Fruit fly (Drosophila melanogaster) whole organism, embryonic: Measurements from ENCODE around the gene FIG4.

Source experiments
- Antp ChIP-seq: fragments of 200-800 bp; sonication (Bioruptor generic); optimal IDR thresholded peaks from 3 replicates; lab custom pipeline; 2016; ENCODE audit warnings: missing biosample characterization, missing genetic modification characterization
- B-H1 ChIP-seq: fragments of 200-800 bp; sonication (Bioruptor generic); IDR thresholded peaks from 3 replicates; pipeline ENCODE4 v1.3.6; 2022; ENCODE audit warnings: missing biosample characterization, missing genetic modification characterization
- Bgb ChIP-seq: fragments of 200-800 bp; sonication (Bioruptor generic); IDR thresholded peaks from 2 replicates; pipeline ENCODE4 v1.3.6; 2022; ENCODE audit warnings: missing biosample characterization, missing genetic modification characterization; ENCODE audit not compliant: partially characterized antibody
- CG10366 ChIP-seq: fragments of 200-800 bp; sonication (Bioruptor generic); IDR thresholded peaks from 2 replicates; pipeline ENCODE4 v1.3.6; 2022; ENCODE audit warnings: missing biosample characterization, missing genetic modification characterization
- CG11247 ChIP-seq: fragments of 200-800 bp; sonication (Bioruptor generic); IDR thresholded peaks from 2 replicates; pipeline ENCODE4 v1.3.6; 2022; ENCODE audit warnings: missing biosample characterization, missing genetic modification characterization
- CG13123 ChIP-seq: fragments of 200-800 bp; sonication (Bioruptor generic); optimal IDR thresholded peaks from 2 replicates; lab custom pipeline; 2016; ENCODE audit warnings: missing biosample characterization, missing genetic modification characterization
- CG13296 ChIP-seq: fragments of 200-800 bp; sonication (Bioruptor generic); optimal IDR thresholded peaks from 3 replicates; lab custom pipeline; 2018; ENCODE audit warnings: missing biosample characterization, mild to moderate bottlenecking, missing genetic modification characterization
- CG15073 ChIP-seq: fragments of 200-800 bp; sonication (Bioruptor generic); optimal IDR thresholded peaks from 2 replicates; lab custom pipeline; 2016; ENCODE audit warnings: missing biosample characterization, missing genetic modification characterization
- CG1529 ChIP-seq: fragments of 200-800 bp; sonication (Bioruptor generic); optimal IDR thresholded peaks from 3 replicates; lab custom pipeline; 2018; ENCODE audit warnings: missing biosample characterization, missing genetic modification characterization
- CG1602 ChIP-seq: fragments of 200-800 bp; sonication (Bioruptor generic); optimal IDR thresholded peaks from 3 replicates; lab custom pipeline; 2016; ENCODE audit warnings: missing biosample characterization, missing genetic modification characterization
- CG17186 ChIP-seq: fragments of 200-800 bp; sonication (Bioruptor generic); optimal IDR thresholded peaks from 3 replicates; lab custom pipeline; 2017; ENCODE audit warnings: missing biosample characterization, missing genetic modification reagents, missing genetic modification characterization
- CG17568 ChIP-seq: fragments of 200-800 bp; sonication (Bioruptor generic); optimal IDR thresholded peaks from 2 replicates; lab custom pipeline; 2018; ENCODE audit warnings: missing biosample characterization, mild to moderate bottlenecking, missing genetic modification characterization, moderate library complexity
- CG18619 ChIP-seq: fragments of 200-800 bp; sonication (Bioruptor generic); optimal IDR thresholded peaks from 3 replicates; lab custom pipeline; 2017; ENCODE audit warnings: missing biosample characterization, mild to moderate bottlenecking, missing genetic modification characterization
- CG33557 ChIP-seq: fragments of 200-800 bp; sonication (Bioruptor generic); optimal IDR thresholded peaks from 2 replicates; lab custom pipeline; 2019; ENCODE audit warnings: missing biosample characterization, mild to moderate bottlenecking, missing genetic modification characterization, moderate library complexity
- CG4424 ChIP-seq: fragments of 200-800 bp; sonication (Bioruptor generic); optimal IDR thresholded peaks from 3 replicates; lab custom pipeline; 2016; ENCODE audit warnings: missing biosample characterization, missing genetic modification characterization
- CG5180 ChIP-seq: fragments of 200-800 bp; sonication (Bioruptor generic); optimal IDR thresholded peaks from 3 replicates; lab custom pipeline; 2017; ENCODE audit warnings: missing biosample characterization, missing genetic modification characterization, mild to moderate bottlenecking, moderate library complexity, missing genetic modification reagents
- CG6654 ChIP-seq: fragments of 200-800 bp; sonication (Bioruptor generic); optimal IDR thresholded peaks from 2 replicates; lab custom pipeline; 2017; ENCODE audit warnings: missing biosample characterization, mild to moderate bottlenecking, missing genetic modification characterization
- CG7372 ChIP-seq: fragments of 200-800 bp; sonication (Bioruptor generic); IDR thresholded peaks from 2 replicates; pipeline ENCODE4 v1.3.6; 2022; ENCODE audit warnings: missing biosample characterization, missing genetic modification characterization
- D19B ChIP-seq: fragments of 200-800 bp; sonication (Bioruptor generic); optimal IDR thresholded peaks from 2 replicates; lab custom pipeline; 2017; ENCODE audit warnings: missing biosample characterization, mild to moderate bottlenecking, missing genetic modification characterization
- Deaf1 ChIP-seq: fragments of 200-800 bp; optimal IDR thresholded peaks from 3 replicates; lab custom pipeline; 2019; ENCODE audit warnings: missing biosample characterization, mild to moderate bottlenecking, missing genetic modification characterization, moderate library complexity
- HHEX ChIP-seq: fragments of 200-800 bp; sonication (Bioruptor generic); optimal IDR thresholded peaks from 3 replicates; lab custom pipeline; 2017; ENCODE audit warnings: missing biosample characterization, mild to moderate bottlenecking, missing genetic modification characterization, missing genetic modification reagents
- Hand ChIP-seq: fragments of 200-800 bp; sonication (Bioruptor generic); optimal IDR thresholded peaks from 2 replicates; lab custom pipeline; 2017; ENCODE audit warnings: mild to moderate bottlenecking, missing biosample characterization, missing genetic modification reagents, missing genetic modification characterization
- HmgD ChIP-seq: fragments of 200-800 bp; sonication (Bioruptor generic); optimal IDR thresholded peaks from 3 replicates; lab custom pipeline; 2016; ENCODE audit warnings: missing biosample characterization, missing genetic modification characterization
- Lim3 ChIP-seq: fragments of 200-800 bp; sonication (Bioruptor generic); IDR thresholded peaks from 2 replicates; pipeline ENCODE4 v1.3.6; 2022; ENCODE audit warnings: missing biosample characterization, missing genetic modification characterization
- MESR4 ChIP-seq: fragments of 200-800 bp; sonication (Bioruptor generic); optimal IDR thresholded peaks from 2 replicates; lab custom pipeline; 2018; ENCODE audit warnings: missing biosample characterization, mild to moderate bottlenecking, missing genetic modification characterization, moderate library complexity
- MTF-1 ChIP-seq: fragments of 200-800 bp; sonication (Bioruptor generic); optimal IDR thresholded peaks from 2 replicates; lab custom pipeline; 2018; ENCODE audit warnings: missing biosample characterization, mild to moderate bottlenecking, missing genetic modification characterization, borderline replicate concordance
- Mad ChIP-seq: fragments of 200-800 bp; sonication (Bioruptor generic); optimal IDR thresholded peaks from 2 replicates; lab custom pipeline; 2016; ENCODE audit warnings: missing biosample characterization, missing genetic modification characterization
- Myb ChIP-seq: fragments of 200-800 bp; sonication (Bioruptor generic); optimal IDR thresholded peaks from 2 replicates; lab custom pipeline; 2016; ENCODE audit warnings: missing biosample characterization, missing genetic modification characterization
- Nf-YC ChIP-seq: fragments of 200-800 bp; optimal IDR thresholded peaks from 3 replicates; lab custom pipeline; 2019; ENCODE audit warnings: missing biosample characterization, mild to moderate bottlenecking, missing genetic modification characterization, moderate library complexity
- PHDP ChIP-seq: fragments of 200-800 bp; sonication (Bioruptor generic); optimal IDR thresholded peaks from 3 replicates; lab custom pipeline; 2018; ENCODE audit warnings: missing biosample characterization, mild to moderate bottlenecking, missing genetic modification characterization, moderate library complexity
- Ptx1 ChIP-seq: fragments of 200-800 bp; sonication (Bioruptor generic); IDR thresholded peaks from 2 replicates; pipeline ENCODE4 v1.3.6; 2022; ENCODE audit warnings: missing biosample characterization, missing genetic modification characterization
- Sry-β ChIP-seq: fragments of 200-800 bp; sonication (Bioruptor generic); optimal IDR thresholded peaks from 2 replicates; lab custom pipeline; 2018; ENCODE audit warnings: missing biosample characterization, mild to moderate bottlenecking, missing genetic modification characterization, moderate library complexity
- Sry-δ ChIP-seq: fragments of 200-800 bp; sonication (Bioruptor generic); optimal IDR thresholded peaks from 2 replicates; lab custom pipeline; 2016; ENCODE audit warnings: missing biosample characterization, missing genetic modification characterization
- Xbp1 ChIP-seq: fragments of 200-800 bp; sonication (Bioruptor generic); optimal IDR thresholded peaks from 3 replicates; lab custom pipeline; 2016; ENCODE audit warnings: missing biosample characterization, mild to moderate bottlenecking, missing genetic modification characterization
- ash1 ChIP-seq: fragments of 200-800 bp; sonication (Bioruptor generic); optimal IDR thresholded peaks from 2 replicates; lab custom pipeline; 2018; ENCODE audit warnings: missing biosample characterization, mild to moderate bottlenecking, missing genetic modification characterization
- az2 ChIP-seq: fragments of 200-800 bp; sonication (Bioruptor generic); optimal IDR thresholded peaks from 3 replicates; lab custom pipeline; 2016; ENCODE audit warnings: missing biosample characterization, missing genetic modification characterization
- cato ChIP-seq: fragments of 200-800 bp; sonication (Bioruptor generic); optimal IDR thresholded peaks from 2 replicates; lab custom pipeline; 2016; ENCODE audit warnings: missing biosample characterization, missing genetic modification characterization, borderline replicate concordance
- croc ChIP-seq: fragments of 200-800 bp; sonication (Bioruptor generic); conservative IDR thresholded peaks from 3 replicates; pipeline ENCODE4 v1.3.6; 2022; ENCODE audit warnings: missing biosample characterization, missing genetic modification characterization
- dmrt99B ChIP-seq: fragments of 200-800 bp; sonication (Bioruptor generic); optimal IDR thresholded peaks from 2 replicates; lab custom pipeline; 2018; ENCODE audit warnings: missing biosample characterization, mild to moderate bottlenecking, missing genetic modification characterization, moderate library complexity
- esg ChIP-seq: fragments of 200-800 bp; sonication (Bioruptor generic); conservative IDR thresholded peaks from 2 replicates; pipeline ENCODE4 v1.3.6; 2022; ENCODE audit warnings: missing biosample characterization, missing genetic modification characterization
- fd64A ChIP-seq: fragments of 200-800 bp; sonication (Bioruptor generic); optimal IDR thresholded peaks from 3 replicates; lab custom pipeline; 2018; ENCODE audit warnings: missing biosample characterization, mild to moderate bottlenecking, missing genetic modification characterization
- gsb-n ChIP-seq: fragments of 200-800 bp; sonication (Bioruptor generic); optimal IDR thresholded peaks from 3 replicates; lab custom pipeline; 2018; ENCODE audit warnings: missing biosample characterization, mild to moderate bottlenecking, missing genetic modification characterization
- jing ChIP-seq: fragments of 200-800 bp; sonication (Bioruptor generic); optimal IDR thresholded peaks from 2 replicates; lab custom pipeline; 2018; ENCODE audit warnings: missing biosample characterization, mild to moderate bottlenecking, missing genetic modification characterization
- p53 ChIP-seq: fragments of 200-800 bp; sonication (Bioruptor generic); optimal IDR thresholded peaks from 2 replicates; lab custom pipeline; 2016; ENCODE audit warnings: missing biosample characterization, missing genetic modification characterization
- salm ChIP-seq: fragments of 200-800 bp; sonication (Bioruptor generic); optimal IDR thresholded peaks from 2 replicates; lab custom pipeline; 2018; ENCODE audit warnings: missing biosample characterization, mild to moderate bottlenecking, missing genetic modification characterization
- scrt ChIP-seq: fragments of 200-800 bp; sonication (Bioruptor generic); optimal IDR thresholded peaks from 2 replicates; lab custom pipeline; 2018; ENCODE audit warnings: missing biosample characterization, mild to moderate bottlenecking, missing genetic modification characterization, moderate library complexity
- sens-2 ChIP-seq: fragments of 200-800 bp; sonication (Bioruptor generic); IDR thresholded peaks from 2 replicates; pipeline ENCODE4 v1.3.6; 2022; ENCODE audit warnings: missing biosample characterization, missing genetic modification characterization
- seq ChIP-seq: fragments of 200-800 bp; sonication (Bioruptor generic); IDR thresholded peaks from 2 replicates; pipeline ENCODE4 v1.3.6; 2022; ENCODE audit warnings: missing biosample characterization, missing genetic modification characterization
- slou ChIP-seq: fragments of 200-800 bp; sonication (Bioruptor generic); optimal IDR thresholded peaks from 3 replicates; lab custom pipeline; 2016; ENCODE audit warnings: missing biosample characterization, missing genetic modification characterization
- tup ChIP-seq: fragments of 200-800 bp; sonication (Bioruptor generic); optimal IDR thresholded peaks from 2 replicates; lab custom pipeline; 2016; ENCODE audit warnings: missing biosample characterization, mild to moderate bottlenecking, missing genetic modification characterization, moderate library complexity
- unc-4 ChIP-seq: fragments of 200-800 bp; sonication (Bioruptor generic); IDR thresholded peaks from 2 replicates; pipeline ENCODE4 v1.3.6; 2022; ENCODE audit warnings: missing biosample characterization, missing genetic modification characterization; ENCODE audit not compliant: partially characterized antibody

The FIG4 gene

dm6 chr2L:4459543-4459942 is 5.4 kb upstream of the FIG4 start, which contains the start of the genes mRpL27 and CG15435 (continued):
- TF ChIP-seq Bgb (GFP tag; lab: Robert Waterston, UW) = no peak
- no peak for TF ChIP-seq sens-2 (GFP tag; lab: Robert Waterston, UW)
- TF ChIP-seq CG18619 (GFP tag; lab: Kevin White, UChicago) = no peak
- TF ChIP-seq Sry-β (GFP tag; lab: Kevin White, UChicago) = peak; percentile 95
- no peak for TF ChIP-seq esg (GFP tag; lab: Robert Waterston, UW)
- TF ChIP-seq Antp = no peak
- TF ChIP-seq ash1 (GFP tag; lab: Kevin White, UChicago) = no peak
- no peak for TF ChIP-seq CG11247
- no peak for TF ChIP-seq Hand (GFP tag; lab: Kevin White, UChicago)
- no peak for TF ChIP-seq Deaf1
- TF ChIP-seq jing (GFP tag; lab: Kevin White, UChicago) = no peak
- peak; percentile 40 for TF ChIP-seq CG33557 (GFP tag; lab: Kevin White, UChicago)
- TF ChIP-seq unc-4 (GFP tag; lab: Robert Waterston, UW) = no peak
- no peak for TF ChIP-seq CG1602 (GFP tag; lab: Kevin White, UChicago)
- TF ChIP-seq scrt (GFP tag; lab: Kevin White, UChicago) = peak; percentile 59
- no peak for TF ChIP-seq Mad
- TF ChIP-seq MESR4 (GFP tag; lab: Kevin White, UChicago) = no peak
- TF ChIP-seq slou (GFP tag; lab: Kevin White, UChicago) = no peak
- TF ChIP-seq seq (GFP tag; lab: Robert Waterston, UW) = no peak
- no peak for TF ChIP-seq CG17568 (GFP tag; lab: Kevin White, UChicago)
- peak; percentile 11 for TF ChIP-seq cato (GFP tag; lab: Kevin White, UChicago)
- TF ChIP-seq B-H1 = no peak
- peak; percentile 45 for TF ChIP-seq Nf-YC (tag; lab: Kevin White, UChicago)
- no peak for TF ChIP-seq tup (GFP tag; lab: Kevin White, UChicago)
- peak; percentile 44 for TF ChIP-seq Ptx1 (GFP tag; lab: Robert Waterston, UW)
- no peak for TF ChIP-seq CG7372 (GFP tag; lab: Robert Waterston, UW)
- TF ChIP-seq fd64A (GFP tag; lab: Kevin White, UChicago) = no peak
- TF ChIP-seq p53 (GFP tag; lab: Kevin White, UChicago) = no peak
- no peak for TF ChIP-seq CG5180
- TF ChIP-seq HmgD = no peak
- TF ChIP-seq gsb-n (tag; lab: Kevin White, UChicago) = peak; percentile 29
- TF ChIP-seq CG6654 (GFP tag; lab: Kevin White, UChicago) = no peak
- TF ChIP-seq CG17186 (GFP tag; lab: Kevin White, UChicago) = no peak
- TF ChIP-seq HHEX = peak; percentile 34
- TF ChIP-seq CG10366 (GFP tag; lab: Robert Waterston, UW) = no peak
- TF ChIP-seq CG1529 (GFP tag; lab: Kevin White, UChicago) = no peak
- peak; percentile 38 for TF ChIP-seq CG13296 (GFP tag; lab: Kevin White, UChicago)
- no peak for TF ChIP-seq CG4424
- TF ChIP-seq az2 = peak; percentile 25
- peak; percentile 50 for TF ChIP-seq Myb (GFP tag; lab: Kevin White, UChicago)
- TF ChIP-seq PHDP (tag; lab: Kevin White, UChicago) = peak; percentile 45
- TF ChIP-seq CG13123 = no peak
- TF ChIP-seq D19B = no peak
- TF ChIP-seq MTF-1 (GFP tag; lab: Kevin White, UChicago) = no peak
- TF ChIP-seq CG15073 (GFP tag; lab: Kevin White, UChicago) = no peak
- TF ChIP-seq salm (tag; lab: Kevin White, UChicago) = no peak
- peak; percentile 26 for TF ChIP-seq Xbp1 (GFP tag; lab: Kevin White, UChicago)
- TF ChIP-seq Sry-δ (GFP tag; lab: Kevin White, UChicago) = no peak
- TF ChIP-seq croc (GFP tag; lab: Robert Waterston, UW) = no peak
- peak; percentile 15 for TF ChIP-seq dmrt99B
- TF ChIP-seq Lim3 (GFP tag; lab: Robert Waterston, UW) = no peak
